Worm (Caenorhabditis elegans) whole organism, early embryonic: ENCODE results near the gene F32E10.5.

Experiments used
- ama-1 ChIP-seq: fragments of 150-350 bp; optimal IDR thresholded peaks from 2 replicates; lab custom pipeline; 2014
- ceh-13 ChIP-seq: fragments of 200-800 bp; sonication (Bioruptor generic); optimal IDR thresholded peaks from 2 replicates; lab custom pipeline; 2018; ENCODE audit warnings: mild to moderate bottlenecking, missing genetic modification characterization, missing compliant biosample characterization
- flt-1 ChIP-seq: fragments of 200-800 bp; sonication (Bioruptor generic); IDR thresholded peaks from 2 replicates; pipeline ENCODE4 v1.3.6; 2022; ENCODE audit warnings: missing genetic modification characterization, missing compliant biosample characterization
- hmbx-1 ChIP-seq: sonication (generic microtip); optimal IDR thresholded peaks from 2 replicates; lab custom pipeline; 2016; ENCODE audit warnings: mild to moderate bottlenecking, missing genetic modification characterization, missing compliant biosample characterization
- hmg-4 ChIP-seq: fragments of 200-800 bp; sonication (Bioruptor generic); optimal IDR thresholded peaks from 2 replicates; lab custom pipeline; 2018; ENCODE audit warnings: mild to moderate bottlenecking, missing genetic modification characterization, missing compliant biosample characterization
- pes-1 ChIP-seq: fragments of 200-800 bp; sonication (Bioruptor generic); IDR thresholded peaks from 2 replicates; pipeline ENCODE4 v1.3.6; 2022; ENCODE audit warnings: missing genetic modification reagents, missing genetic modification characterization, missing compliant biosample characterization
- scrt-1 ChIP-seq: fragments of 200-800 bp; sonication (Bioruptor generic); IDR thresholded peaks from 2 replicates; pipeline ENCODE4 v1.3.6; 2022; ENCODE audit warnings: missing genetic modification characterization, missing compliant biosample characterization
- sea-1 ChIP-seq: fragments of 200-800 bp; sonication (Bioruptor generic); conservative IDR thresholded peaks from 2 replicates; pipeline ENCODE4 v1.3.6; 2022; ENCODE audit warnings: missing genetic modification characterization, missing compliant biosample characterization
- tbx-37 ChIP-seq: fragments of 200-800 bp; sonication (Bioruptor generic); conservative IDR thresholded peaks from 2 replicates; pipeline ENCODE4 v1.3.6; 2022; ENCODE audit warnings: missing genetic modification reagents, missing genetic modification characterization, missing compliant biosample characterization
- tra-4 ChIP-seq: sonication (generic microtip); optimal IDR thresholded peaks from 2 replicates; lab custom pipeline; 2017; ENCODE audit warnings: missing genetic modification characterization, missing compliant biosample characterization

DNA sequence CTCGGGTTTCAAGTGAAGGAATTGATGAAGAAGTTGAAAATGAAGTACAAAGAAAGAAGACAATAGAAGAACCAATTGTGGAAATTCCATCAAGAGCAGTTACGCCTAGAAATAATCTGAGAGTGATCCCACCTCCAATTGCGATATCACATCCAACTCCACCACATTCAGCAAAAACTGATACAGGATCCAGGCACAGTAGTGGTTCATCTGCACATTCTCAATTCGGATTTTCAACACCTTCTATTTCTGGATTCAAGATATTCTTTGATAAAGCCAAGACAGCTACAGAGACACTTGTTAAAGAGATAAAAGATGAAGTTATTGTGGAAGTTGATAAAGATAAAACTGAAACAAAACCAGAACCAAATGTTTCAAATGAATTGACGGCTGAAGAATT is 29.9 kb upstream of the F32E10.5 start:
- no peak for TF ChIP-seq tbx-37 (GFP tag; lab: Robert Waterston, UW)
- no peak for TF ChIP-seq scrt-1 (GFP tag; lab: Robert Waterston, UW)
- no peak for TF ChIP-seq ama-1 (lab: Kevin White, UChicago)
- TF ChIP-seq tra-4 (tag; lab: Kevin White, UChicago): no peak
- TF ChIP-seq pes-1 (GFP tag; lab: Robert Waterston, UW): no peak
- no peak for TF ChIP-seq flt-1 (GFP tag; lab: Robert Waterston, UW)
- no peak for TF ChIP-seq sea-1 (GFP tag; lab: Robert Waterston, UW)
- no peak for TF ChIP-seq ceh-13 (GFP tag; lab: Kevin White, UChicago)
- TF ChIP-seq hmbx-1 (tag; lab: Kevin White, UChicago): no peak
- TF ChIP-seq hmg-4 (GFP tag; lab: Kevin White, UChicago): no peak
